Worm (Caenorhabditis elegans): ENCODE results near the gene AH10.2.

DNA sequence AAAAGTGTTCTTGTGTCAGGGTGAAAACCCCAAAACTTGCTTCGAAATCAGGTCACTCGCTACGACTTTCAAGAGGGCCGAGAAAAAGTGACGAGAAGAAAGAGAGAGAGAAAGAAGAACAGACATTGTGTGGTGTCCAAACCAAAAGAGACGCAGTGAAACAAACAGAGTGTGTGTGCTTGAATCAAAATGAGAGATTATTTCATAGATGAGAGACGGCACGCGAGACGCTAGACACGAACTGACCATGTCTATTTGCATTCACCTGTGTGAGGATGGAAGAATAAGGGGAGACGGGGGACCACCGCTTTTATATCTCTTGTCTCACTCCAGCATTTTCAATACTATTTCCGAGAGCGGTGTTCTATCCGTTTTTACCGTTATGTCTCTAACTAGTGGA, 20.4 kb upstream of the AH10.2 start:
- TF ChIP-seq ztf-4 (tag; optimal IDR thresholded peaks at IDR 0.05) (no peak), skn-1 (tag; optimal IDR thresholded peaks at IDR 0.05) (no peak)
